Fruit fly (Drosophila melanogaster): ENCODE results near the gene Ibf2.

DNA sequence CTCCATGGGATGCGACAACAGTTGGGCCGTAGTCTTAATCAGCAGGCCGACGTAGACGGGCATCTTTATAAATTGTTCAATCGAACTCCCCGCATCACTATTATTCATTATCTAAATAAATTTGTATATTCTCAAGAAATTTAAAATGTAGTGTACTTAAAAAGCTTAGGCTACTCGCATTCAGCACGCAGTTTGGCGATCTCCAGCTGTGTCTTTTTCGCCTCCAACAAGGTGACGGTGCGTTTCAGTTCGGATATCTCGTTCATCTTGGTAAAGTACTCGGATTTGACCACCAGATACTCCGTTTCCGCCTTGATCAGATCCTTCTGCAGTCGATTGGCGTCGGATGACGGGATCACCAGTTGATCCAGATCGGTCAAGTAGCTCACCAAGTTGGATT, 685 bp downstream of the Ibf2 start, which contains the start of gene CG16736:
- TF ChIP-seq psq (optimal IDR thresholded peaks at IDR 0.05) (no peak), usp (GFP tag; optimal IDR thresholded peaks at IDR 0.05) (no peak)
